Worm (Caenorhabditis elegans) whole organism, L1 larva: ENCODE results near the gene pink-1.
A peak's percentile ranks its signal among the peaks of the same experiment; 100 is the strongest.

Experiments used
- F16B12.6 ChIP-seq: fragments of 150-350 bp; optimal IDR thresholded peaks from 2 replicates; lab custom pipeline; 2014; ENCODE audit warnings: missing biosample characterization, missing genetic modification characterization
- Y116A8C.19 ChIP-seq: sonication (generic microtip); optimal IDR thresholded peaks from 2 replicates; lab custom pipeline; 2016; ENCODE audit warnings: missing compliant biosample characterization, missing genetic modification characterization, borderline replicate concordance
- aha-1 ChIP-seq: fragments of 150-350 bp; optimal IDR thresholded peaks from 2 replicates; lab custom pipeline; 2014; ENCODE audit warnings: missing biosample characterization, missing genetic modification characterization
- ceh-8 ChIP-seq: fragments of 200-800 bp; sonication (Bioruptor generic); optimal IDR thresholded peaks from 2 replicates; lab custom pipeline; 2018; ENCODE audit warnings: mild to moderate bottlenecking, missing genetic modification characterization, moderate library complexity, missing compliant biosample characterization
- ceh-82 ChIP-seq, 3 experiments: fragments of 150-350 bp in 1 of 3; sonication (generic microtip) in 2 of 3; optimal IDR thresholded peaks; 2 replicates each; lab custom pipeline; 2014 to 2017; ENCODE audit warnings: missing biosample characterization in 3 of 3, missing genetic modification characterization in 3 of 3
- dpl-1 ChIP-seq, 3 experiments: fragments of 150-350 bp in 2 of 3; sonication (generic microtip) in 1 of 3; optimal IDR thresholded peaks; 2 replicates each; lab custom pipeline; 2014 to 2017; ENCODE audit warnings: missing biosample characterization in 3 of 3, missing genetic modification characterization in 3 of 3, missing genetic modification reagents in 3 of 3
- dsc-1 ChIP-seq: sonication (generic microtip); optimal IDR thresholded peaks from 2 replicates; lab custom pipeline; 2016; ENCODE audit warnings: mild to moderate bottlenecking, missing genetic modification characterization, missing compliant biosample characterization
- efl-1 ChIP-seq, 4 experiments: fragments of 150-350 bp; optimal IDR thresholded peaks in 3 of 4; peaks in 1 of 4; 1 replicate in 1 of 4; 2 replicates in 3 of 4; lab custom pipeline; 2014; ENCODE audit warnings: missing biosample characterization in 2 of 4, missing genetic modification characterization in 2 of 4, missing genetic modification reagents in 2 of 4
- efl-3 ChIP-seq: fragments of 200-800 bp; sonication (Bioruptor generic); optimal IDR thresholded peaks from 2 replicates; lab custom pipeline; 2018; ENCODE audit warnings: mild to moderate bottlenecking, missing genetic modification characterization, missing compliant biosample characterization
- elt-3 ChIP-seq, 6 experiments: fragments of 150-350 bp in 1 of 6; sonication (generic microtip); optimal IDR thresholded peaks; 2 replicates each; lab custom pipeline; 2017 to 2018; ENCODE audit warnings: missing biosample characterization in 6 of 6, missing genetic modification characterization in 6 of 6, inconsistent platforms in 1 of 6
- fkh-10 ChIP-seq: sonication (generic microtip); optimal IDR thresholded peaks from 2 replicates; lab custom pipeline; 2017; ENCODE audit warnings: missing biosample characterization, missing genetic modification reagents, missing genetic modification characterization
- fkh-4 ChIP-seq: sonication (generic microtip); optimal IDR thresholded peaks from 2 replicates; lab custom pipeline; 2016; ENCODE audit warnings: missing compliant biosample characterization, missing genetic modification characterization, borderline replicate concordance
- fkh-8 ChIP-seq: sonication (generic microtip); optimal IDR thresholded peaks from 2 replicates; lab custom pipeline; 2016; ENCODE audit warnings: mild to moderate bottlenecking, missing genetic modification characterization, missing compliant biosample characterization
- hlh-17 ChIP-seq: fragments of 200-800 bp; sonication (Bioruptor generic); optimal IDR thresholded peaks from 2 replicates; lab custom pipeline; 2018; ENCODE audit warnings: missing genetic modification characterization, mild to moderate bottlenecking, missing compliant biosample characterization, moderate library complexity, borderline replicate concordance
- isw-1 ChIP-seq: fragments of 200-800 bp; sonication (Bioruptor generic); IDR thresholded peaks from 2 replicates; pipeline ENCODE4 v1.3.6; 2022; ENCODE audit warnings: missing genetic modification characterization, missing compliant biosample characterization
- lin-13 ChIP-seq: fragments of 150-350 bp; optimal IDR thresholded peaks from 2 replicates; lab custom pipeline; 2014; ENCODE audit warnings: missing biosample characterization, missing genetic modification reagents, missing genetic modification characterization
- lin-35 ChIP-seq, 2 experiments: fragments of 150-350 bp; optimal IDR thresholded peaks; 2 replicates each; lab custom pipeline; 2014; ENCODE audit warnings: missing biosample characterization in 2 of 2, missing genetic modification characterization in 2 of 2, missing genetic modification reagents in 2 of 2
- lir-3 ChIP-seq: sonication (generic microtip); optimal IDR thresholded peaks from 2 replicates; lab custom pipeline; 2016; ENCODE audit warnings: mild to moderate bottlenecking, missing genetic modification characterization, moderate library complexity, missing compliant biosample characterization; ENCODE audit not compliant: poor library complexity
- lsy-2 ChIP-seq, 2 experiments: fragments of 150-350 bp; optimal IDR thresholded peaks; 2 replicates each; lab custom pipeline; 2014; ENCODE audit warnings: missing biosample characterization in 2 of 2, missing genetic modification characterization in 2 of 2
- mef-2 ChIP-seq: fragments of 150-350 bp; optimal IDR thresholded peaks from 2 replicates; lab custom pipeline; 2014; ENCODE audit warnings: missing biosample characterization, missing genetic modification characterization
- nhr-12 ChIP-seq: sonication (generic microtip); optimal IDR thresholded peaks from 2 replicates; lab custom pipeline; 2017; ENCODE audit warnings: missing biosample characterization, missing genetic modification characterization
- nhr-19 ChIP-seq: fragments of 200-800 bp; sonication (Bioruptor generic); conservative IDR thresholded peaks from 2 replicates; pipeline ENCODE4 v1.3.6; 2022; ENCODE audit warnings: missing genetic modification characterization, missing compliant biosample characterization
- nhr-20 ChIP-seq: sonication (generic microtip); optimal IDR thresholded peaks from 2 replicates; lab custom pipeline; 2016; ENCODE audit warnings: mild to moderate bottlenecking, missing genetic modification characterization, missing compliant biosample characterization
- nhr-237 ChIP-seq: fragments of 150-350 bp; optimal IDR thresholded peaks from 2 replicates; lab custom pipeline; 2014; ENCODE audit warnings: missing biosample characterization, missing genetic modification characterization
- nhr-47 ChIP-seq: sonication (generic microtip); optimal IDR thresholded peaks from 2 replicates; lab custom pipeline; 2016; ENCODE audit warnings: mild to moderate bottlenecking, missing genetic modification characterization, moderate library complexity, missing compliant biosample characterization
- nhr-71 ChIP-seq: sonication (generic microtip); optimal IDR thresholded peaks from 2 replicates; lab custom pipeline; 2016; ENCODE audit warnings: mild to moderate bottlenecking, missing genetic modification characterization, moderate library complexity, missing compliant biosample characterization
- nhr-85 ChIP-seq: sonication (generic microtip); peaks from one replicate; lab custom pipeline; 2016; ENCODE audit warnings: missing genetic modification characterization, inconsistent platforms, missing compliant biosample characterization
- pax-3 ChIP-seq: fragments of 200-800 bp; sonication (Bioruptor generic); optimal IDR thresholded peaks from 2 replicates; lab custom pipeline; 2018; ENCODE audit warnings: mild to moderate bottlenecking, missing genetic modification characterization, moderate library complexity, missing compliant biosample characterization
- pqm-1 ChIP-seq: sonication (generic microtip); optimal IDR thresholded peaks from 3 replicates; lab custom pipeline; 2017; ENCODE audit warnings: missing biosample characterization, missing genetic modification characterization
- rnt-1 ChIP-seq: sonication (generic microtip); optimal IDR thresholded peaks from 2 replicates; lab custom pipeline; 2016; ENCODE audit warnings: mild to moderate bottlenecking, missing genetic modification characterization, moderate library complexity, missing compliant biosample characterization
- snpc-4 ChIP-seq: fragments of 150-350 bp; optimal IDR thresholded peaks from 2 replicates; lab custom pipeline; 2014; ENCODE audit warnings: missing biosample characterization, missing genetic modification characterization
- snu-23 ChIP-seq: sonication (generic microtip); optimal IDR thresholded peaks from 2 replicates; lab custom pipeline; 2016; ENCODE audit warnings: missing genetic modification characterization, missing compliant biosample characterization
- sox-4 ChIP-seq: sonication (generic microtip); optimal IDR thresholded peaks from 2 replicates; lab custom pipeline; 2016; ENCODE audit warnings: missing genetic modification characterization, missing compliant biosample characterization
- swsn-7 ChIP-seq: sonication (generic microtip); optimal IDR thresholded peaks from 2 replicates; lab custom pipeline; 2016; ENCODE audit warnings: missing genetic modification characterization, missing compliant biosample characterization
- tbx-2 ChIP-seq: sonication (generic microtip); optimal IDR thresholded peaks from 2 replicates; lab custom pipeline; 2016; ENCODE audit warnings: missing genetic modification characterization, missing compliant biosample characterization
- unc-98 ChIP-seq: fragments of 200-800 bp; sonication (Bioruptor generic); IDR thresholded peaks from 2 replicates; pipeline ENCODE4 v1.3.6; 2022; ENCODE audit warnings: missing genetic modification characterization, missing compliant biosample characterization
- vab-15 ChIP-seq: sonication (generic microtip); optimal IDR thresholded peaks from 2 replicates; lab custom pipeline; 2017; ENCODE audit warnings: missing genotype, mild to moderate bottlenecking, missing genetic modification characterization, missing compliant biosample characterization
- xbp-1 ChIP-seq: sonication (generic microtip); optimal IDR thresholded peaks from 2 replicates; lab custom pipeline; 2016; ENCODE audit warnings: missing genetic modification characterization, missing compliant biosample characterization
- zag-1 ChIP-seq: fragments of 150-350 bp; optimal IDR thresholded peaks from 2 replicates; lab custom pipeline; 2014; ENCODE audit warnings: missing biosample characterization, missing genetic modification characterization
- ztf-11 ChIP-seq, 2 experiments: sonication (generic microtip); optimal IDR thresholded peaks; 2 replicates each; lab custom pipeline; 2016 to 2017; ENCODE audit warnings: missing genetic modification characterization in 2 of 2, missing biosample characterization in 1 of 2, missing compliant biosample characterization in 1 of 2
- ztf-4 ChIP-seq: fragments of 150-350 bp; optimal IDR thresholded peaks from 2 replicates; lab custom pipeline; 2014; ENCODE audit warnings: missing biosample characterization, missing genetic modification characterization

pink-1 gene

DNA sequence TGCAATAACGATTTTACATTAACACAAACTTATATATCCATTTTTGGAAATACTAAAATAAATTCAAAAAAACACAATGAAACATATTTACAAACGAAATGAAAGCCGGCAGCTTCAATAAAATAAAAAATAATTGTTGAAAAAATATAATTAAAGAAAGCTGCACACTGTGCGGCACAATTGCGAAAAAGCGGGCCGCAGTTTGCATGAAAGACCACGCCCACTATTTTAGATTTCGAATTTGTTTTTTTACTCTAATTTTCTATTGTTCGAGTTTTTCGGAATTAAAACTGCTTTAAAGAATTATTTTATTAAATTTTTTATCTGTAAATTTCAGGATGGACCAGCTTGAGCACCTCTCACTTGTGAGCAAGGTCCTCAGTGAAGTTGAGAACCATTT, 3.7 kb upstream of the pink-1 start, which contains the start of gene mog-5 (continued):
- TF ChIP-seq nhr-47 (tag; lab: Kevin White, UChicago), result peak; percentile 4
- TF ChIP-seq ceh-82 (tag; optimal IDR thresholded peaks at IDR 0.05; lab: Kevin White, UChicago), result peak in 2 of 3 experiments; percentile 10 to 23
- TF ChIP-seq mef-2, result no peak
- peak; percentile 28 for TF ChIP-seq tbx-2 (tag; lab: Kevin White, UChicago)
- peak in 1 of 2 experiments; percentile 33 for TF ChIP-seq lin-35 (GFP tag; optimal IDR thresholded peaks at IDR 0.05; lab: Kevin White, UChicago)
- TF ChIP-seq hlh-17, result no peak
- no peak for TF ChIP-seq nhr-237 (tag; lab: Kevin White, UChicago)
- no peak for TF ChIP-seq pax-3 (tag; lab: Kevin White, UChicago)
- TF ChIP-seq isw-1 (GFP tag; lab: Robert Waterston, UW), result no peak
- TF ChIP-seq Y116A8C.19, result no peak
- TF ChIP-seq nhr-12 (tag; lab: Kevin White, UChicago), result no peak
- no peak for TF ChIP-seq efl-3 (GFP tag; lab: Kevin White, UChicago)
- TF ChIP-seq elt-3 (tag; optimal IDR thresholded peaks at IDR 0.05; lab: Kevin White, UChicago), result peak in 1 of 6 experiments; percentile 51
- TF ChIP-seq xbp-1 (tag; lab: Kevin White, UChicago), result peak; percentile 30
- peak; percentile 20 for TF ChIP-seq rnt-1 (tag; lab: Kevin White, UChicago)
- no peak for TF ChIP-seq ztf-11 (tag; optimal IDR thresholded peaks at IDR 0.05; lab: Kevin White, UChicago)
- no peak for TF ChIP-seq nhr-85
- no peak for TF ChIP-seq ztf-4
- TF ChIP-seq aha-1 (tag; lab: Kevin White, UChicago), result no peak
- no peak for TF ChIP-seq lin-13 (GFP tag; lab: Kevin White, UChicago)
- TF ChIP-seq sox-4 (tag; lab: Kevin White, UChicago), result no peak
- peak; percentile 32 for TF ChIP-seq snu-23 (GFP tag; lab: Kevin White, UChicago)
- peak; percentile 14 to 41 for TF ChIP-seq efl-1 (optimal IDR thresholded peaks at IDR 0.05; lab: Kevin White, UChicago)
- TF ChIP-seq efl-1 (GFP tag; optimal IDR thresholded peaks at IDR 0.05 in 1 of 2; lab: Kevin White, UChicago), result peak; percentile 36 to 93
- TF ChIP-seq snpc-4 (tag; lab: Kevin White, UChicago), result peak; percentile 7
- TF ChIP-seq fkh-8 (tag; lab: Kevin White, UChicago), result no peak
- TF ChIP-seq nhr-20, result peak; percentile 39
- TF ChIP-seq nhr-71 (tag; lab: Kevin White, UChicago), result peak; percentile 35
- TF ChIP-seq swsn-7 (tag; lab: Kevin White, UChicago), result peak; percentile 25
- no peak for TF ChIP-seq ceh-8
- TF ChIP-seq dpl-1 (GFP tag; optimal IDR thresholded peaks at IDR 0.05; lab: Kevin White, UChicago), result peak; percentile 8 to 41 (median 20)
- TF ChIP-seq lsy-2 (tag; optimal IDR thresholded peaks at IDR 0.05; lab: Kevin White, UChicago), result peak; percentile 46 to 47
- TF ChIP-seq fkh-10 (GFP tag; lab: Kevin White, UChicago), result no peak
- no peak for TF ChIP-seq zag-1 (tag; lab: Kevin White, UChicago)
- no peak for TF ChIP-seq F16B12.6 (tag; lab: Kevin White, UChicago)
- TF ChIP-seq lir-3 (tag; lab: Kevin White, UChicago), result no peak
- no peak for TF ChIP-seq fkh-4
- TF ChIP-seq unc-98, result no peak
- TF ChIP-seq dsc-1 (tag; lab: Kevin White, UChicago), result peak; percentile 35
- 0 out of 2 replicates have a peak, but pooled peaks have one; percentile 10 for TF ChIP-seq nhr-19 (GFP tag; lab: Robert Waterston, UW)
- no peak for TF ChIP-seq vab-15 (tag; lab: Kevin White, UChicago)
- TF ChIP-seq, all 84 proteins: peak for 23

ce11 chrII:5398779-5399178, 3.3 kb upstream of the pink-1 start, which contains the start of gene fbxl-3:
TSS of gene fbxl-3 (minus strand) at chrII:5398902.
- TF ChIP-seq pqm-1 (tag; lab: Kevin White, UChicago), result no peak
- TF ChIP-seq elt-3 (tag; optimal IDR thresholded peaks at IDR 0.05; lab: Kevin White, UChicago), result peak in 1 of 6 experiments; percentile 39
- TF ChIP-seq sox-4 (tag; lab: Kevin White, UChicago), result no peak
- TF ChIP-seq efl-1 (optimal IDR thresholded peaks at IDR 0.05; lab: Kevin White, UChicago), result no peak
- peak in 1 of 2 experiments; percentile 87 for TF ChIP-seq efl-1 (GFP tag; optimal IDR thresholded peaks at IDR 0.05 in 1 of 2; lab: Kevin White, UChicago)
- TF ChIP-seq, all 84 proteins: peak for 2
